Fruit fly (Drosophila melanogaster): Measurements from ENCODE around the gene Hsp70Bbb.

Gene Hsp70Bbb

DNA sequence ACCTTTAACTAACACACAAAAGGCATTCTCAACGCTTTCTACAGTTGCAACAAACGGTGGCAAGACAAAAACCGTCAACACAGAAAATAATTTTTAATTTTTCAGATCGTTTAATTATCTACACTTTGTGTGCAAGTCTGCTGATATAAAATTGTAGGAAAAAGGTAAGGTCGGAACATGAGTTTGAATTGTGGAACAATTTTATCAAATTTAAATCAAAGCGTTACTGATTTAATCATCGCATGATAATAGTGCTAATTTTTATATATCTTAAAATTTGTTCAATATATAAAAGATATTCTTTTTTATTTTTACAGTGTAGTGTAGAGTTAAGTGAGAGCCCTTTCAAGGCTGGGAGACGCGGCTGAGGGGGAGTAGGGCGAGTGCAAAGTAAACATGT, 40.6 kb downstream of the Hsp70Bbb start (continued):
- TF ChIP-seq CG7839 (tag; optimal IDR thresholded peaks at IDR 0.05) (peak; percentile 56), caup (GFP tag; optimal IDR thresholded peaks at IDR 0.05; ENCODE audit: severe bottlenecking) (peak; percentile 27), cato (GFP tag; optimal IDR thresholded peaks at IDR 0.05; ENCODE audit: borderline replicate concordance) (no peak), CG30431 (GFP tag; optimal IDR thresholded peaks at IDR 0.05) (no peak), CG9609 (GFP tag; optimal IDR thresholded peaks at IDR 0.05) (no peak), Hr39 (optimal IDR thresholded peaks at IDR 0.05) (no peak), bigmax (GFP tag; optimal IDR thresholded peaks at IDR 0.05) (no peak), Dip3 (GFP tag; optimal IDR thresholded peaks at IDR 0.05) (no peak), grn (GFP tag; optimal IDR thresholded peaks at IDR 0.05) (no peak), CG11695 (GFP tag; IDR thresholded peaks at IDR 0.05) (no peak), CG17802 (tag; optimal IDR thresholded peaks at IDR 0.05) (no peak), CG3281 (GFP tag; optimal IDR thresholded peaks at IDR 0.05) (peak; percentile 67), Lhr (GFP tag; optimal IDR thresholded peaks at IDR 0.05) (no peak), cwo (GFP tag; optimal IDR thresholded peaks at IDR 0.05) (peak; percentile 63), kni (GFP tag; optimal IDR thresholded peaks at IDR 0.05) (no peak), CG1024 (GFP tag; IDR thresholded peaks at IDR 0.05) (no peak), CG2199 (GFP tag; IDR thresholded peaks at IDR 0.05) (no peak), knrl (GFP tag; IDR thresholded peaks at IDR 0.05; ENCODE audit: partially characterized antibody) (no peak), chm (GFP tag; IDR thresholded peaks at IDR 0.05) (no peak), sd (tag; optimal IDR thresholded peaks at IDR 0.05) (no peak), NfI (GFP tag; optimal IDR thresholded peaks at IDR 0.05) (peak; percentile 21), Ravus (GFP tag; IDR thresholded peaks at IDR 0.05) (no peak), trem (tag; optimal IDR thresholded peaks at IDR 0.05) (no peak), ase (GFP tag; IDR thresholded peaks at IDR 0.05) (0 out of 3 replicates have a peak, but pooled peaks have one; percentile 10), ken (GFP tag; IDR thresholded peaks at IDR 0.05) (no peak), ci (GFP tag; IDR thresholded peaks at IDR 0.05) (no peak), p53 (GFP tag; optimal IDR thresholded peaks at IDR 0.05) (no peak), gem (tag; optimal IDR thresholded peaks at IDR 0.05) (peak; percentile 59), CG10959 (GFP tag; IDR thresholded peaks at IDR 0.05) (no peak), al (GFP tag; IDR thresholded peaks at IDR 0.05) (no peak), CG6654 (GFP tag; optimal IDR thresholded peaks at IDR 0.05) (no peak), CG13123 (GFP tag; optimal IDR thresholded peaks at IDR 0.05) (no peak), CG7928 (GFP tag; optimal IDR thresholded peaks at IDR 0.05) (no peak), Sox102F (GFP tag; optimal IDR thresholded peaks at IDR 0.05) (peak; percentile 35), Atf-2 (GFP tag; optimal IDR thresholded peaks at IDR 0.05) (no peak), seq (GFP tag; IDR thresholded peaks at IDR 0.05) (0 out of 2 replicates have a peak, but pooled peaks have one; percentile 8), tna (GFP tag; IDR thresholded peaks at IDR 0.05; ENCODE audit: partially characterized antibody) (no peak), Rfx (GFP tag; IDR thresholded peaks at IDR 0.05) (no peak), az2 (GFP tag; optimal IDR thresholded peaks at IDR 0.05) (no peak), Opbp (GFP tag; IDR thresholded peaks at IDR 0.05; ENCODE audit: partially characterized antibody) (no peak), CG5245 (GFP tag; optimal IDR thresholded peaks at IDR 0.05) (no peak), GATAe (GFP tag; conservative IDR thresholded peaks at IDR 0.05) (no peak), sna (GFP tag; IDR thresholded peaks at IDR 0.05; ENCODE audit: partially characterized antibody) (no peak), CG31365 (tag; optimal IDR thresholded peaks at IDR 0.05) (no peak), CG3726 (GFP tag; IDR thresholded peaks at IDR 0.05) (no peak), HLH4C (GFP tag; IDR thresholded peaks at IDR 0.05; ENCODE audit: partially characterized antibody) (no peak), klu (GFP tag; IDR thresholded peaks at IDR 0.05) (no peak), tio (GFP tag; optimal IDR thresholded peaks at IDR 0.05) (peak; percentile 33), unc-4 (GFP tag; IDR thresholded peaks at IDR 0.05; ENCODE audit: partially characterized antibody) (no peak), lov (optimal IDR thresholded peaks at IDR 0.05) (no peak), lov (GFP tag; IDR thresholded peaks at IDR 0.05) (no peak), exex (tag; optimal IDR thresholded peaks at IDR 0.05) (no peak)
